Fruit fly (Drosophila melanogaster) whole organism, embryonic: ENCODE results near the gene CAH3.

Experiments used
- ATbp ChIP-seq: fragments of 200-800 bp; sonication (Bioruptor generic); optimal IDR thresholded peaks from 2 replicates; lab custom pipeline; 2017; ENCODE audit warnings: missing biosample characterization, mild to moderate bottlenecking, missing genetic modification characterization, missing genetic modification reagents
- CG11398 ChIP-seq: fragments of 200-800 bp; sonication (Bioruptor generic); optimal IDR thresholded peaks from 2 replicates; lab custom pipeline; 2016; ENCODE audit warnings: missing biosample characterization, missing genetic modification characterization
- CG1233 ChIP-seq: fragments of 200-800 bp; sonication (Bioruptor generic); optimal IDR thresholded peaks from 4 replicates; lab custom pipeline; 2018; ENCODE audit warnings: missing biosample characterization, mild to moderate bottlenecking, missing genetic modification characterization
- CG13287 ChIP-seq: fragments of 200-800 bp; sonication (Bioruptor generic); IDR thresholded peaks from 2 replicates; pipeline ENCODE4 v1.3.6; 2022; ENCODE audit warnings: missing biosample characterization, missing genetic modification characterization; ENCODE audit not compliant: partially characterized antibody
- CG15601 ChIP-seq: fragments of 200-800 bp; sonication (Bioruptor generic); optimal IDR thresholded peaks from 3 replicates; lab custom pipeline; 2019; ENCODE audit warnings: missing biosample characterization, mild to moderate bottlenecking, missing genetic modification characterization, moderate library complexity
- CG15696 ChIP-seq: fragments of 200-800 bp; sonication (Bioruptor generic); optimal IDR thresholded peaks from 2 replicates; lab custom pipeline; 2019; ENCODE audit warnings: missing biosample characterization, mild to moderate bottlenecking, missing genetic modification characterization, moderate library complexity
- CG16815 ChIP-seq: fragments of 200-800 bp; sonication (Bioruptor generic); optimal IDR thresholded peaks from 3 replicates; lab custom pipeline; 2017; ENCODE audit warnings: missing biosample characterization, mild to moderate bottlenecking, missing genetic modification characterization
- CG2202 ChIP-seq: fragments of 200-800 bp; sonication (Bioruptor generic); optimal IDR thresholded peaks from 2 replicates; lab custom pipeline; 2018; ENCODE audit warnings: missing biosample characterization, mild to moderate bottlenecking, missing genetic modification characterization
- CG2678 ChIP-seq: fragments of 200-800 bp; sonication (Bioruptor generic); optimal IDR thresholded peaks from 3 replicates; lab custom pipeline; 2019; ENCODE audit warnings: missing biosample characterization, mild to moderate bottlenecking, missing genetic modification characterization, moderate library complexity
- CG32767 ChIP-seq: fragments of 200-800 bp; sonication (Bioruptor generic); IDR thresholded peaks from 2 replicates; pipeline ENCODE4 v1.3.6; 2022; ENCODE audit warnings: missing biosample characterization, missing genetic modification characterization
- CG4730 ChIP-seq: fragments of 200-800 bp; sonication (Bioruptor generic); IDR thresholded peaks from 2 replicates; pipeline ENCODE4 v1.3.6; 2022; ENCODE audit warnings: missing biosample characterization, missing genetic modification characterization
- CG4854 ChIP-seq: fragments of 200-800 bp; sonication (Bioruptor generic); optimal IDR thresholded peaks from 2 replicates; lab custom pipeline; 2016; ENCODE audit warnings: missing biosample characterization, missing genetic modification characterization, inconsistent platforms
- CG6813 ChIP-seq: fragments of 200-800 bp; sonication (Bioruptor generic); optimal IDR thresholded peaks from 2 replicates; lab custom pipeline; 2017; ENCODE audit warnings: missing biosample characterization, missing genetic modification characterization, mild to moderate bottlenecking, moderate library complexity, missing genetic modification reagents
- CG7556 ChIP-seq: fragments of 200-800 bp; sonication (Bioruptor generic); optimal IDR thresholded peaks from 2 replicates; lab custom pipeline; 2017; ENCODE audit warnings: missing biosample characterization, mild to moderate bottlenecking, missing genetic modification characterization
- CG7928 ChIP-seq: fragments of 200-800 bp; sonication (Bioruptor generic); optimal IDR thresholded peaks from 2 replicates; lab custom pipeline; 2017; ENCODE audit warnings: missing biosample characterization, mild to moderate bottlenecking, missing genetic modification characterization
- CG7963 ChIP-seq: fragments of 200-800 bp; sonication (Bioruptor generic); IDR thresholded peaks from 3 replicates; pipeline ENCODE4 v1.3.6; 2022; ENCODE audit warnings: missing biosample characterization, missing genetic modification characterization; ENCODE audit not compliant: partially characterized antibody
- CG8924 ChIP-seq: fragments of 200-800 bp; optimal IDR thresholded peaks from 3 replicates; lab custom pipeline; 2019; ENCODE audit warnings: missing biosample characterization, mild to moderate bottlenecking, missing genetic modification characterization, moderate library complexity
- CG9797 ChIP-seq: fragments of 200-800 bp; sonication (Bioruptor generic); optimal IDR thresholded peaks from 3 replicates; lab custom pipeline; 2018; ENCODE audit warnings: missing biosample characterization, mild to moderate bottlenecking, missing genetic modification characterization
- CoRest ChIP-seq: fragments of 200-800 bp; sonication (Bioruptor generic); optimal IDR thresholded peaks from 3 replicates; lab custom pipeline; 2018; ENCODE audit warnings: missing biosample characterization, mild to moderate bottlenecking, missing genetic modification characterization, moderate library complexity
- Dad ChIP-seq: fragments of 200-800 bp; sonication (Bioruptor generic); optimal IDR thresholded peaks from 3 replicates; lab custom pipeline; 2016; ENCODE audit warnings: missing biosample characterization, missing genetic modification characterization
- Dek ChIP-seq: fragments of 200-800 bp; sonication (Bioruptor generic); optimal IDR thresholded peaks from 3 replicates; lab custom pipeline; 2019; ENCODE audit warnings: missing biosample characterization, mild to moderate bottlenecking, missing genetic modification characterization, moderate library complexity
- Dfd ChIP-seq, 2 experiments: fragments of >200 bp; optimal IDR thresholded peaks; 2 replicates each; lab custom pipeline; 2017; ENCODE audit warnings: missing biosample characterization in 2 of 2, missing genetic modification characterization in 2 of 2
- Ets97D ChIP-seq: fragments of 200-800 bp; sonication (Bioruptor generic); optimal IDR thresholded peaks from 3 replicates; lab custom pipeline; 2016; ENCODE audit warnings: missing biosample characterization, missing genetic modification characterization
- Hey ChIP-seq: fragments of 200-800 bp; sonication (Bioruptor generic); optimal IDR thresholded peaks from 3 replicates; lab custom pipeline; 2018; ENCODE audit warnings: missing biosample characterization, mild to moderate bottlenecking, missing genetic modification characterization
- HmgZ ChIP-seq: fragments of 200-800 bp; sonication (Bioruptor generic); optimal IDR thresholded peaks from 2 replicates; lab custom pipeline; 2018; ENCODE audit warnings: missing biosample characterization, mild to moderate bottlenecking, missing genetic modification characterization
- Pdp1 ChIP-seq, 2 experiments: fragments of 200-800 bp; sonication (Bioruptor generic); optimal IDR thresholded peaks; 3 replicates each; lab custom pipeline; 2016; ENCODE audit warnings: missing biosample characterization in 2 of 2, missing genetic modification characterization in 2 of 2, mild to moderate bottlenecking in 1 of 2, moderate library complexity in 1 of 2
- Spps ChIP-seq: fragments of 200-800 bp; sonication (Bioruptor generic); optimal IDR thresholded peaks from 2 replicates; lab custom pipeline; 2018; ENCODE audit warnings: missing biosample characterization, mild to moderate bottlenecking, missing genetic modification characterization
- Xbp1 ChIP-seq: fragments of 200-800 bp; sonication (Bioruptor generic); optimal IDR thresholded peaks from 3 replicates; lab custom pipeline; 2016; ENCODE audit warnings: missing biosample characterization, mild to moderate bottlenecking, missing genetic modification characterization
- Xrp1 ChIP-seq: fragments of 200-800 bp; sonication (Bioruptor generic); IDR thresholded peaks from 2 replicates; pipeline ENCODE4 v1.3.6; 2022; ENCODE audit warnings: missing biosample characterization, missing genetic modification characterization
- ara ChIP-seq: fragments of 200-800 bp; sonication (Bioruptor generic); IDR thresholded peaks from 2 replicates; pipeline ENCODE4 v1.3.6; 2022; ENCODE audit warnings: missing biosample characterization, missing genetic modification characterization
- cato ChIP-seq: fragments of 200-800 bp; sonication (Bioruptor generic); optimal IDR thresholded peaks from 2 replicates; lab custom pipeline; 2016; ENCODE audit warnings: missing biosample characterization, missing genetic modification characterization, borderline replicate concordance
- chinmo ChIP-seq: fragments of 200-800 bp; sonication (Bioruptor generic); IDR thresholded peaks from 4 replicates; pipeline ENCODE4 v1.3.6; 2022; ENCODE audit warnings: missing biosample characterization, missing genetic modification characterization; ENCODE audit not compliant: partially characterized antibody
- chn ChIP-seq: fragments of 200-800 bp; sonication (Bioruptor generic); optimal IDR thresholded peaks from 2 replicates; lab custom pipeline; 2016; ENCODE audit warnings: missing biosample characterization, missing genetic modification characterization
- dmrt99B ChIP-seq: fragments of 200-800 bp; sonication (Bioruptor generic); optimal IDR thresholded peaks from 2 replicates; lab custom pipeline; 2018; ENCODE audit warnings: missing biosample characterization, mild to moderate bottlenecking, missing genetic modification characterization, moderate library complexity
- fd96Cb ChIP-seq: fragments of 200-800 bp; sonication (Bioruptor generic); optimal IDR thresholded peaks from 2 replicates; lab custom pipeline; 2018; ENCODE audit warnings: missing biosample characterization, mild to moderate bottlenecking, missing genetic modification characterization, moderate library complexity
- gem ChIP-seq: fragments of 200-800 bp; sonication (Bioruptor generic); optimal IDR thresholded peaks from 2 replicates; lab custom pipeline; 2019; ENCODE audit warnings: missing biosample characterization, mild to moderate bottlenecking, missing genetic modification characterization, moderate library complexity
- gsb ChIP-seq: fragments of 200-800 bp; sonication (Bioruptor generic); IDR thresholded peaks from 2 replicates; pipeline ENCODE4 v1.3.6; 2022; ENCODE audit warnings: missing biosample characterization, missing genetic modification characterization
- kah ChIP-seq: fragments of 200-800 bp; sonication (Bioruptor generic); optimal IDR thresholded peaks from 2 replicates; lab custom pipeline; 2018; ENCODE audit warnings: missing biosample characterization, mild to moderate bottlenecking, missing genetic modification characterization
- org-1 ChIP-seq: fragments of 200-800 bp; sonication (Bioruptor generic); optimal IDR thresholded peaks from 2 replicates; lab custom pipeline; 2017; ENCODE audit warnings: missing biosample characterization, missing genetic modification characterization
- pzg ChIP-seq: fragments of 200-800 bp; sonication (Bioruptor generic); optimal IDR thresholded peaks from 3 replicates; lab custom pipeline; 2018; ENCODE audit warnings: missing biosample characterization, mild to moderate bottlenecking, missing genetic modification characterization, moderate library complexity
- row ChIP-seq: fragments of 200-800 bp; sonication (Bioruptor generic); IDR thresholded peaks from 3 replicates; pipeline ENCODE4 v1.3.6; 2022; ENCODE audit warnings: missing biosample characterization, missing genetic modification characterization
- schlank ChIP-seq: fragments of 200-800 bp; sonication (Bioruptor generic); optimal IDR thresholded peaks from 2 replicates; lab custom pipeline; 2018; ENCODE audit warnings: missing biosample characterization, mild to moderate bottlenecking, missing genetic modification characterization
- sens ChIP-seq: fragments of 200-800 bp; sonication (Bioruptor generic); peaks from one replicate; lab custom pipeline; 2016; ENCODE audit warnings: missing biosample characterization, missing genetic modification characterization
- slp2 ChIP-seq: fragments of 200-800 bp; sonication (Bioruptor generic); optimal IDR thresholded peaks from 2 replicates; lab custom pipeline; 2016; ENCODE audit warnings: missing biosample characterization, missing genetic modification characterization
- ssp ChIP-seq: fragments of 200-800 bp; sonication (Bioruptor generic); IDR thresholded peaks from 2 replicates; pipeline ENCODE4 v1.3.6; 2022; ENCODE audit warnings: missing biosample characterization, missing genetic modification characterization
- trem ChIP-seq: fragments of 200-800 bp; optimal IDR thresholded peaks from 3 replicates; lab custom pipeline; 2019; ENCODE audit warnings: missing biosample characterization, mild to moderate bottlenecking, missing genetic modification characterization, moderate library complexity
- trh ChIP-seq: fragments of 200-800 bp; sonication (Bioruptor generic); optimal IDR thresholded peaks from 2 replicates; lab custom pipeline; 2016; ENCODE audit warnings: missing biosample characterization, missing genetic modification characterization

The CAH3 gene

DNA sequence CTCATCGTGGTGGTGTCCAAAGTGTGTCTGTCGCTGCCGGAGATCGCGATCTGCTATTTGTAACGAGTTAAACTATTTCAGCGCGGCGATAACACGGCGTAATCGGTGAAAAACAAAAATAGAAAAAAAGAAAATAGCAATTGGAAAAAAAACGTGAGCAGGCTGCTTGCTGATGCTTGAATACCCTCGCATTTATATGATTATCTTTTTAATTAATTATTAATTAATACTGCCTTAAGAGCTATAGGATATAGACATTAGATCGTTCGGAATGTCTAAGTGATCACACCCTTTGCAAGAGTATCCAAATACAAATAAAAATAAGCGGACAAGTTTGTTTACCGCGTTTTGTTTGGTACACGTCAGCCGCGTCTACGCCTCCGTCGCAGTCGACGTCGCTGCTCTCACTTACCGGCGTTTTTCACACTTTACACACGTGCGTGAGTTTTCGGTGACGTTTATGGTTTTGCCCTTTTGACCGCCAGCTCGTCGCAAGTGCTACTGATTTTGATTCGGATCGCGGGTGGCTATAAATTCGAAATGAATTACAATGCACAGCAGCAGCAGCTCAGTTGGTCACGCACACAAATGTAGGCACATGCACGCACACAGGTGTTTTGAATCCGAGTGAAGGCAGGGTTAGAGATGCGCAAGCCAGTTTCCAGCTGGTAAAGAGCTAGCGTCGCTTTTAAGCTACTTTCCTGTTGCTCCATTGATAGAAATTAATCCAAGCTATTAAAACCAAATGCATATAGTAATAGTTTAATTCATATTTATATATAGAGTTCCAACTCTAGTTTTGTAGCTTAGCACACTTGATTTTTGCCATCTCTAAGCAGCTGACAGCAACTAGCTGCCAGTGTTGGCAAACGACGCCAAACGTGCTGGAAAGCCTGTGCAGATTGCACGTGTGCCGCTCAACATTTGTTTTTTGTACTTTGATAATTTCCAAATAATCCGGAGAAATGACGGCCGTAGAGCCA lies 33.3 kb downstream of the CAH3 start, which contains the start of the genes CG2004 and CG1785 (continued):
- peak; percentile 92 for TF ChIP-seq CG7556 (GFP tag; lab: Kevin White, UChicago)
- peak; percentile 84 for TF ChIP-seq CG13287
- TF ChIP-seq sens (GFP tag; lab: Kevin White, UChicago): peak; percentile 96
- peak; percentile 90 for TF ChIP-seq CG16815 (GFP tag; lab: Kevin White, UChicago)
- peak; percentile 84 for TF ChIP-seq Dek (tag; lab: Kevin White, UChicago)
- peak; percentile 72 for TF ChIP-seq schlank (tag; lab: Kevin White, UChicago)
- 0 out of 4 replicates have a peak, but pooled peaks have one; percentile 44 for TF ChIP-seq chinmo
- TF ChIP-seq dmrt99B (tag; lab: Kevin White, UChicago): peak; percentile 71
- TF ChIP-seq CG2678: peak; percentile 89
- peak; percentile 56 for TF ChIP-seq Dad (GFP tag; lab: Kevin White, UChicago)
- TF ChIP-seq CoRest (tag; lab: Kevin White, UChicago): peak; percentile 92
- peak; percentile 91 for TF ChIP-seq CG8924 (tag; lab: Kevin White, UChicago)
- TF ChIP-seq ATbp: peak; percentile 80
- TF ChIP-seq Spps (tag; lab: Kevin White, UChicago): peak; percentile 71
- peak; percentile 49 for TF ChIP-seq CG6813 (GFP tag; lab: Kevin White, UChicago)
- no peak for TF ChIP-seq Dfd (GFP tag; optimal IDR thresholded peaks at IDR 0.05; lab: Kevin White, UChicago)
- peak; percentile 93 for TF ChIP-seq CG15696
- TF ChIP-seq Pdp1 (GFP tag; optimal IDR thresholded peaks at IDR 0.05; lab: Kevin White, UChicago): peak; percentile 83 to 90
- TF ChIP-seq org-1 (GFP tag; lab: Kevin White, UChicago): peak; percentile 77
- TF ChIP-seq CG11398 (GFP tag; lab: Kevin White, UChicago): peak; percentile 63
- TF ChIP-seq Xrp1 (GFP tag; lab: Robert Waterston, UW): peak; percentile 96
- TF ChIP-seq cato (GFP tag; lab: Kevin White, UChicago): peak; percentile 84
- peak; percentile 60 for TF ChIP-seq Ets97D
- peak; percentile 79 for TF ChIP-seq Hey (tag; lab: Kevin White, UChicago)
- TF ChIP-seq row (GFP tag; lab: Robert Waterston, UW): peak; percentile 97
- TF ChIP-seq gem (tag; lab: Kevin White, UChicago): peak; percentile 94
- TF ChIP-seq CG7928 (GFP tag; lab: Kevin White, UChicago): peak; percentile 67
- TF ChIP-seq trh (GFP tag; lab: Kevin White, UChicago): peak; percentile 55
- peak; percentile 83 for TF ChIP-seq CG4854 (GFP tag; lab: Kevin White, UChicago)
- TF ChIP-seq CG32767 (GFP tag; lab: Robert Waterston, UW): peak; percentile 82
- TF ChIP-seq CG4730 (GFP tag; lab: Robert Waterston, UW): peak; percentile 92
- peak; percentile 65 for TF ChIP-seq pzg (GFP tag; lab: Kevin White, UChicago)
- peak; percentile 87 for TF ChIP-seq CG1233
- TF ChIP-seq CG7963: no peak
- TF ChIP-seq trem (tag; lab: Kevin White, UChicago): peak; percentile 85
- peak; percentile 93 for TF ChIP-seq Xbp1 (GFP tag; lab: Kevin White, UChicago)
- TF ChIP-seq CG2202 (tag; lab: Kevin White, UChicago): peak; percentile 68
- peak; percentile 92 for TF ChIP-seq ara (GFP tag; lab: Robert Waterston, UW)
- TF ChIP-seq ssp (GFP tag; lab: Robert Waterston, UW): peak; percentile 89
- TF ChIP-seq slp2 (GFP tag; lab: Kevin White, UChicago): peak; percentile 51
- TF ChIP-seq HmgZ (tag; lab: Kevin White, UChicago): peak; percentile 92
- peak; percentile 87 for TF ChIP-seq fd96Cb (tag; lab: Kevin White, UChicago)
- TF ChIP-seq CG15601 (tag; lab: Kevin White, UChicago): peak; percentile 77
- TF ChIP-seq CG9797 (GFP tag; lab: Kevin White, UChicago): peak; percentile 60
- TF ChIP-seq kah (GFP tag; lab: Kevin White, UChicago): peak; percentile 88
- TF ChIP-seq chn: peak; percentile 91
- peak; percentile 86 for TF ChIP-seq gsb (GFP tag; lab: Robert Waterston, UW)
